Worm (Caenorhabditis elegans): ENCODE results near the gene aakg-1.

The aakg-1 gene

DNA sequence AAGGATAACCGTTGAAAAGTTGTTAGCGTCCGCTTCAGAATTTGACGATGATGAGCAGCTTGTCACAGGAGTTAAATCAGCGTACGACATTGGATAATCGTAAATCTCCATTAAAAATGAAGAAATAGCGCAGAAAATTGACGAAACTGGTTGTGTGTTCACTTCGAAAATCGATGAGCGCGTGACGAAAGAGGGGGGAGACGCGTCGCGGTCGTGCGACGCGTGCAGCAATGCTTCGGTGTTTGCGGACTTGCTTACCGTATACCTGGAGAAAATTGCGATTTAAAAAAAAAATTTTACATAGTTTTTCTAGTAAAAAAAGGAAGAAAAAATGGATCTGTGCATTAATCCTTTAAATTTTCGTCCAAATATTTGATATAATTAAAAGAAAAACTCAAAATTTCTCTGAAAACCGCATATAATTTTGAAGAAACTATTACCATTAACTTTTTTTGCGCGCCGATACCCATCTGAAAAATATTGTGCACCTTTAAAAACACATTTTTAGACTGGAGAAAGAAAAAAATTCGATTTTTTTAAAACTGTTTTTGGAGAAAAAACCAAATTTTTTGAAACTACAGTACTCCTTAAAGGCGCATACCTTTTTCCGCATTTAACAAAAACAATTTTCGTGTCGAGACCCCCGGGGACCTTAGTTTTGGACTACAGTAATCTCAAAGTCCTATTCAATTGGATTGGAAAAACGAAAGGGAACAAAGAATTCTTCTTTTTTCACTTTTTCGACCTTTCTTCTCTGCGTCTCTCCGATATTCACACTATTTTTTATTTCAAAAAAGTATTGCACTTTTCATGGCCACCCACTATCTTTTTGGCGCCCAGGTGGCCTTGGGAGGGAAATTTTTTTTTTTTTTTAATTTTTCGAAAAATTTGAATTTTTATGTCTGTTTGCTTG lies 23.5 kb upstream of the aakg-1 start (continued):
- peak; percentile 84 for TF ChIP-seq ztf-4 (tag; optimal IDR thresholded peaks at IDR 0.05)
- peak; percentile 34 for TF ChIP-seq fkh-4 (tag; optimal IDR thresholded peaks at IDR 0.05; ENCODE audit: borderline replicate concordance)
- TF ChIP-seq ama-1 (optimal IDR thresholded peaks at IDR 0.05): peak; percentile 69
- no peak for TF ChIP-seq unc-62 (GFP tag; optimal IDR thresholded peaks at IDR 0.05)
- no peak for TF ChIP-seq lin-39 (tag; optimal IDR thresholded peaks at IDR 0.05)
- TF ChIP-seq unc-30 (tag; optimal IDR thresholded peaks at IDR 0.05): no peak
- peak; percentile 80 to 84 (median 82) for TF ChIP-seq dpl-1 (GFP tag; optimal IDR thresholded peaks at IDR 0.05)
- TF ChIP-seq pqm-1 (tag; optimal IDR thresholded peaks at IDR 0.05): no peak
- peak; percentile 88 for TF ChIP-seq swsn-7 (tag; optimal IDR thresholded peaks at IDR 0.05)
- TF ChIP-seq ets-5 (GFP tag; IDR thresholded peaks at IDR 0.05): no peak
- peak; percentile 68 for TF ChIP-seq jun-1 (tag; optimal IDR thresholded peaks at IDR 0.05)
- TF ChIP-seq nhr-19 (GFP tag; conservative IDR thresholded peaks at IDR 0.05): peak; percentile 76
- TF ChIP-seq pax-3 (tag; optimal IDR thresholded peaks at IDR 0.05): peak; percentile 83
- TF ChIP-seq efl-3 (GFP tag; optimal IDR thresholded peaks at IDR 0.05): no peak
- TF ChIP-seq C16A3.4 (tag; optimal IDR thresholded peaks at IDR 0.05): peak; percentile 86
- TF ChIP-seq zip-4 (GFP tag; optimal IDR thresholded peaks at IDR 0.05): peak; percentile 62
- TF ChIP-seq nhr-11 (tag; optimal IDR thresholded peaks at IDR 0.05): peak; percentile 57
- TF ChIP-seq ceh-8 (GFP tag; optimal IDR thresholded peaks at IDR 0.05): peak; percentile 44
- peak; percentile 1 for TF ChIP-seq aha-1 (tag; optimal IDR thresholded peaks at IDR 0.05)
- TF ChIP-seq elt-2 (tag; optimal IDR thresholded peaks at IDR 0.05): peak; percentile 30
- no peak for TF ChIP-seq sox-4 (tag; optimal IDR thresholded peaks at IDR 0.05)
- peak; percentile 72 for TF ChIP-seq nhr-237 (tag; optimal IDR thresholded peaks at IDR 0.05)
- peak; percentile 63 for TF ChIP-seq nhr-77 (tag; optimal IDR thresholded peaks at IDR 0.05)
- TF ChIP-seq zag-1 (tag; optimal IDR thresholded peaks at IDR 0.05): no peak
- TF ChIP-seq tbx-2 (tag; optimal IDR thresholded peaks at IDR 0.05): peak; percentile 88
- peak; percentile 83 for TF ChIP-seq xbp-1 (tag; optimal IDR thresholded peaks at IDR 0.05)
- TF ChIP-seq nhr-84 (tag; optimal IDR thresholded peaks at IDR 0.05): no peak
- TF ChIP-seq mdl-1 (tag; optimal IDR thresholded peaks at IDR 0.05): peak in 1 of 2 experiments; percentile 91
- no peak for TF ChIP-seq ces-1 (GFP tag; optimal IDR thresholded peaks at IDR 0.05)
- TF ChIP-seq hlh-4 (tag; optimal IDR thresholded peaks at IDR 0.05): no peak
- peak in 2 of 6 experiments; percentile 68 to 90 for TF ChIP-seq elt-3 (tag; optimal IDR thresholded peaks at IDR 0.05)
- peak; percentile 85 for TF ChIP-seq nhr-20 (tag; optimal IDR thresholded peaks at IDR 0.05)
- TF ChIP-seq ceh-82 (tag; optimal IDR thresholded peaks at IDR 0.05): peak; percentile 82 to 95 (median 84)
- peak; percentile 96 for TF ChIP-seq mep-1 (tag; optimal IDR thresholded peaks at IDR 0.05)
- peak; percentile 44 for TF ChIP-seq lir-3 (tag; optimal IDR thresholded peaks at IDR 0.05; ENCODE audit: poor library complexity)
- TF ChIP-seq ceh-63 (GFP tag; optimal IDR thresholded peaks at IDR 0.05): no peak
- no peak for TF ChIP-seq nhr-76 (tag; optimal IDR thresholded peaks at IDR 0.05)
- TF ChIP-seq mab-9 (GFP tag; IDR thresholded peaks at IDR 0.05): peak; percentile 25; the same call in 1 of the 2 replicates
- TF ChIP-seq nhr-28 (tag; optimal IDR thresholded peaks at IDR 0.05): no peak
- peak; percentile 17; the same call in 1 of the 2 replicates for TF ChIP-seq ceh-88 (GFP tag; IDR thresholded peaks at IDR 0.05)
- peak; percentile 96 for TF ChIP-seq F16B12.6 (tag; optimal IDR thresholded peaks at IDR 0.05)
- TF ChIP-seq lin-15B (tag; optimal IDR thresholded peaks at IDR 0.05): peak; percentile 87
- TF ChIP-seq mef-2 (tag; optimal IDR thresholded peaks at IDR 0.05): no peak
- TF ChIP-seq aly-2 (tag; optimal IDR thresholded peaks at IDR 0.05): peak; percentile 52
- TF ChIP-seq pag-3 (tag; optimal IDR thresholded peaks at IDR 0.05; ENCODE audit: borderline replicate concordance, insufficient read depth): no peak
- no peak for TF ChIP-seq Y116A8C.19 (tag; optimal IDR thresholded peaks at IDR 0.05; ENCODE audit: borderline replicate concordance)
- peak; percentile 71 for TF ChIP-seq irx-1 (tag; optimal IDR thresholded peaks at IDR 0.05)
- no peak for TF ChIP-seq alr-1 (tag; optimal IDR thresholded peaks at IDR 0.05; ENCODE audit: borderline replicate concordance)
- TF ChIP-seq rnt-1 (tag; optimal IDR thresholded peaks at IDR 0.05): peak; percentile 83
- peak; percentile 88 to 91 for TF ChIP-seq lin-35 (GFP tag; optimal IDR thresholded peaks at IDR 0.05)

Data from whole organism, L1 larva.